Fruit fly (Drosophila melanogaster): ENCODE results near the gene Osi2.

Gene Osi2

DNA sequence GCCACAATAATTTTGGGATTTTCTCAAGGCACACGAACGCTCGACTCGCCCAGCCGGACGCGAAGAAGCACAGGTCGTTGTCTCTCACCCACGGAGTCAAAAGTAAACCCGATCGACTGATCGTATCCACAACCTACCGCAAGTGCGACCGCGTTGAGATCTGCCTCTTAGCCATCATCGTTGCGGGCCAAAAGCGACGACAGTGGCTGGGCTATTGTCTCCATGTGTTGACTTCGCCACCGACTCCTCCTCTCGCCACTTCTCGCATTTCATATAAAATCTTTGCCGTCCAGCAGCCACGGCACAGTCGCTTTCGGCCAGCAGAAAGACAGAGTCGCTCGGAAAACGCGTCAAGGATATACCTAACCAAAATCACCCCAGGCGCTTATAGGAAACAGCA is at the start of gene Osi2:
Gene Osi2, plus strand, starts transcription at position 301 of the 400 bp plus-strand sequence.
- TF ChIP-seq OdsH (GFP tag; optimal IDR thresholded peaks at IDR 0.05) (no peak), Met (GFP tag; optimal IDR thresholded peaks at IDR 0.05) (no peak), spab (GFP tag; optimal IDR thresholded peaks at IDR 0.05) (no peak), CG16779 (tag; optimal IDR thresholded peaks at IDR 0.05) (no peak)

dm6 chr3R:6167183-6167582 is 42.0 kb upstream of the Osi2 start, which contains the start of gene CG1077:
Gene CG1077, plus strand, starts transcription at chr3R:6167483.
- TF ChIP-seq Ets21C (GFP tag; optimal IDR thresholded peaks at IDR 0.05) = no peak

DNA sequence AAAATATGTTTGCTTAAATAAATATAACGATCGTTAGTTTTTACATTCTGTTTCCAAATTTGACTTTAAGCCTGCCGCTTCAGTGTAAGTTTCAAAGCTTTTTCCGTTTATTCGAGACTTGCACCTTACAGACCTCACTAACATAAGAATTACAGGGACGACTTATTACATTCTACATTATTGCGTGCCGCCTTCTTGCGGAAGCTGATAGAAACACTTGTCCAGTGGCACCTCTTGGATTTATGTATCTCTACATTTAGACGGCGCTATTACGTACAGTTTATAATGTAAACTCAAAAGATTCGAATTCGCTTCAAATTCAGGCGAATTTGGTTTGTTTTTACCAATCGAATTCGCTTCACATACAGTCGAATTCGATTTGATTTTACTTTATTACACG is 38.4 kb upstream of the Osi2 start:
- TF ChIP-seq fkh (GFP tag; optimal IDR thresholded peaks at IDR 0.05) = peak; percentile 37
- TF ChIP-seq Hr39 (GFP tag; optimal IDR thresholded peaks at IDR 0.05) = peak; percentile 3
- no peak for TF ChIP-seq CG10669 (GFP tag; optimal IDR thresholded peaks at IDR 0.05)

dm6 chr3R:6173249-6173648 is 35.9 kb upstream of the Osi2 start, which contains the start of gene Osi1:
Gene Osi1, plus strand, starts transcription at chr3R:6173549.
- TF ChIP-seq CG8632 (GFP tag; optimal IDR thresholded peaks at IDR 0.05) (no peak), CG7368 (GFP tag; optimal IDR thresholded peaks at IDR 0.05) (no peak), lz (GFP tag; optimal IDR thresholded peaks at IDR 0.05) (no peak), svp (GFP tag) (no peak), dsx (GFP tag; optimal IDR thresholded peaks at IDR 0.05; ENCODE audit: poor library complexity, severe bottlenecking) (no peak), Sox14 (GFP tag; optimal IDR thresholded peaks at IDR 0.05) (no peak), CG6276 (GFP tag; optimal IDR thresholded peaks at IDR 0.05) (no peak), Sox15 (GFP tag; optimal IDR thresholded peaks at IDR 0.05) (no peak), Eip78C (GFP tag) (no peak), Sox102F (GFP tag; optimal IDR thresholded peaks at IDR 0.05) (no peak), CG10631 (GFP tag; optimal IDR thresholded peaks at IDR 0.05) (no peak), esn (GFP tag; optimal IDR thresholded peaks at IDR 0.05) (no peak), Blimp-1 (GFP tag; optimal IDR thresholded peaks at IDR 0.05) (no peak), CG6808 (GFP tag; optimal IDR thresholded peaks at IDR 0.05) (no peak), Smox (GFP tag; optimal IDR thresholded peaks at IDR 0.05) (no peak)

dm6 chr3R:6182511-6182910 is 26.7 kb upstream of the Osi2 start:
- peak; percentile 85 for TF ChIP-seq fkh (GFP tag; optimal IDR thresholded peaks at IDR 0.05)
- peak; percentile 7 for TF ChIP-seq CG10669 (GFP tag; optimal IDR thresholded peaks at IDR 0.05)
- TF ChIP-seq net (GFP tag; optimal IDR thresholded peaks at IDR 0.05) = no peak
- peak; percentile 67 for TF ChIP-seq Eip78C (GFP tag)

- no peak for TF ChIP-seq CG6163 (GFP tag; IDR thresholded peaks at IDR 0.05)
- TF ChIP-seq acj6 (GFP tag; optimal IDR thresholded peaks at IDR 0.05) = no peak
- no peak for TF ChIP-seq pdm3 (GFP tag; optimal IDR thresholded peaks at IDR 0.05)
- no peak for TF ChIP-seq CG34406 (GFP tag; optimal IDR thresholded peaks at IDR 0.05)
- no peak for TF ChIP-seq CG4318 (GFP tag; optimal IDR thresholded peaks at IDR 0.05)
- TF ChIP-seq CG11902 (GFP tag; optimal IDR thresholded peaks at IDR 0.05) = no peak
- TF ChIP-seq Eip93F (GFP tag; optimal IDR thresholded peaks at IDR 0.05) = no peak
- TF ChIP-seq CG11294 (GFP tag; IDR thresholded peaks at IDR 0.05) = no peak
Observed at dm6 chr3R:6187015-6187414, 22.2 kb upstream of the Osi2 start, which contains the start of gene NPFR. Gene NPFR, plus strand, starts transcription at chr3R:6187315.

Measured in whole organism, prepupa.